Worm (Caenorhabditis elegans): ENCODE results near the gene Y38H6A.1.

DNA sequence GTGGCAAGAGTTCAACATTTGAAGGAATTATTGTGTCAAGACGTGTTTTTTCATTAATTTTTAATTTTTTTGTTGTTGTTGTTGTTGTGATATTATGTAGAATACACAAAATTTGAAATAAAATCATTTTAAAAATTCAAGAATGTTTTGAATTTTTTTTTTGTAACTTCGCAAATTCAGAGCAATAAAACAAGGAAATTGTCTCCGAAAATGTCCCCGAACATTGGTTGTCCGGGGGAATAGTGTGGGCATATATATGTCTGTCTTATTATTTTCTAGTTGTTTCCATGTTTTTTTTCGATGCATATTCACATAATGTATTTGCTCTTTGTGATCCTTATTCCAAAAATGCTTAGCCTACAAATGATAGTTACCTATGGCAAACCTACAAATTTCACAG, 14.0 kb upstream of the Y38H6A.1 start, which contains the start of gene clec-262:
- TF ChIP-seq him-1 (tag; optimal IDR thresholded peaks at IDR 0.05) (no peak), dao-5 (tag; optimal IDR thresholded peaks at IDR 0.05) (no peak)

All from whole organism, L4/young adult.